Worm (Caenorhabditis elegans) whole organism, L1 larva: ENCODE measurements around the gene W03F9.1.

Experiments used
- C16A3.4 ChIP-seq: fragments of 150-350 bp; optimal IDR thresholded peaks from 2 replicates; lab custom pipeline; 2014; ENCODE audit warnings: missing biosample characterization, missing genetic modification characterization
- C34B4.2 ChIP-seq: sonication (generic microtip); optimal IDR thresholded peaks from 2 replicates; lab custom pipeline; 2017; ENCODE audit warnings: mild to moderate bottlenecking, missing genetic modification characterization, missing compliant biosample characterization
- F16B12.6 ChIP-seq: fragments of 150-350 bp; optimal IDR thresholded peaks from 2 replicates; lab custom pipeline; 2014; ENCODE audit warnings: missing biosample characterization, missing genetic modification characterization
- aha-1 ChIP-seq: fragments of 150-350 bp; optimal IDR thresholded peaks from 2 replicates; lab custom pipeline; 2014; ENCODE audit warnings: missing biosample characterization, missing genetic modification characterization
- alr-1 ChIP-seq: fragments of 200-800 bp; sonication (Bioruptor generic); optimal IDR thresholded peaks from 2 replicates; lab custom pipeline; 2018; ENCODE audit warnings: borderline replicate concordance, mild to moderate bottlenecking, missing genetic modification characterization, missing compliant biosample characterization
- aly-2 ChIP-seq: fragments of 150-350 bp; optimal IDR thresholded peaks from 2 replicates; lab custom pipeline; 2014; ENCODE audit warnings: missing biosample characterization, missing genetic modification characterization
- ama-1 ChIP-seq: fragments of 150-350 bp; optimal IDR thresholded peaks from 2 replicates; lab custom pipeline; 2014
- blmp-1 ChIP-seq: fragments of 150-350 bp; optimal IDR thresholded peaks from 2 replicates; lab custom pipeline; 2014; ENCODE audit warnings: missing biosample characterization, missing genetic modification characterization
- ceh-8 ChIP-seq: fragments of 200-800 bp; sonication (Bioruptor generic); optimal IDR thresholded peaks from 2 replicates; lab custom pipeline; 2018; ENCODE audit warnings: mild to moderate bottlenecking, missing genetic modification characterization, moderate library complexity, missing compliant biosample characterization
- ceh-82 ChIP-seq, 3 experiments: fragments of 150-350 bp in 1 of 3; sonication (generic microtip) in 2 of 3; optimal IDR thresholded peaks; 2 replicates each; lab custom pipeline; 2014 to 2017; ENCODE audit warnings: missing biosample characterization in 3 of 3, missing genetic modification characterization in 3 of 3
- ceh-90 ChIP-seq: sonication (generic microtip); optimal IDR thresholded peaks from 2 replicates; lab custom pipeline; 2016; ENCODE audit warnings: missing genetic modification characterization, missing compliant biosample characterization
- ces-1 ChIP-seq: fragments of 150-350 bp; optimal IDR thresholded peaks from 2 replicates; lab custom pipeline; 2014; ENCODE audit warnings: missing biosample characterization, missing genetic modification reagents, missing genetic modification characterization
- dpl-1 ChIP-seq, 3 experiments: fragments of 150-350 bp in 2 of 3; sonication (generic microtip) in 1 of 3; optimal IDR thresholded peaks; 2 replicates each; lab custom pipeline; 2014 to 2017; ENCODE audit warnings: missing biosample characterization in 3 of 3, missing genetic modification characterization in 3 of 3, missing genetic modification reagents in 3 of 3
- dsc-1 ChIP-seq: sonication (generic microtip); optimal IDR thresholded peaks from 2 replicates; lab custom pipeline; 2016; ENCODE audit warnings: mild to moderate bottlenecking, missing genetic modification characterization, missing compliant biosample characterization
- efl-1 ChIP-seq, 4 experiments: fragments of 150-350 bp; optimal IDR thresholded peaks in 3 of 4; peaks in 1 of 4; 1 replicate in 1 of 4; 2 replicates in 3 of 4; lab custom pipeline; 2014; ENCODE audit warnings: missing biosample characterization in 2 of 4, missing genetic modification characterization in 2 of 4, missing genetic modification reagents in 2 of 4
- egl-13 ChIP-seq: sonication (generic microtip); optimal IDR thresholded peaks from 2 replicates; lab custom pipeline; 2016; ENCODE audit warnings: missing genotype, missing genetic modification reagents, missing genetic modification characterization, missing compliant biosample characterization
- elt-3 ChIP-seq, 6 experiments: fragments of 150-350 bp in 1 of 6; sonication (generic microtip); optimal IDR thresholded peaks; 2 replicates each; lab custom pipeline; 2017 to 2018; ENCODE audit warnings: missing biosample characterization in 6 of 6, missing genetic modification characterization in 6 of 6, inconsistent platforms in 1 of 6
- fkh-4 ChIP-seq: sonication (generic microtip); optimal IDR thresholded peaks from 2 replicates; lab custom pipeline; 2016; ENCODE audit warnings: missing compliant biosample characterization, missing genetic modification characterization, borderline replicate concordance
- fkh-8 ChIP-seq: sonication (generic microtip); optimal IDR thresholded peaks from 2 replicates; lab custom pipeline; 2016; ENCODE audit warnings: mild to moderate bottlenecking, missing genetic modification characterization, missing compliant biosample characterization
- fos-1 ChIP-seq: fragments of 150-350 bp; optimal IDR thresholded peaks from 2 replicates; lab custom pipeline; 2014; ENCODE audit warnings: missing biosample characterization, missing genetic modification characterization
- irx-1 ChIP-seq: sonication (generic microtip); optimal IDR thresholded peaks from 2 replicates; lab custom pipeline; 2016; ENCODE audit warnings: missing genetic modification characterization, missing compliant biosample characterization
- isw-1 ChIP-seq: fragments of 200-800 bp; sonication (Bioruptor generic); IDR thresholded peaks from 2 replicates; pipeline ENCODE4 v1.3.6; 2022; ENCODE audit warnings: missing genetic modification characterization, missing compliant biosample characterization
- lin-14 ChIP-seq: fragments of 200-800 bp; sonication (Bioruptor generic); optimal IDR thresholded peaks from 2 replicates; lab custom pipeline; 2018; ENCODE audit warnings: mild to moderate bottlenecking, missing genetic modification characterization, moderate library complexity, missing compliant biosample characterization
- lin-15B ChIP-seq: fragments of 150-350 bp; sonication (generic microtip); optimal IDR thresholded peaks from 3 replicates; lab custom pipeline; 2014; ENCODE audit warnings: missing biosample characterization, missing genetic modification characterization
- lin-35 ChIP-seq, 2 experiments: fragments of 150-350 bp; optimal IDR thresholded peaks; 2 replicates each; lab custom pipeline; 2014; ENCODE audit warnings: missing biosample characterization in 2 of 2, missing genetic modification characterization in 2 of 2, missing genetic modification reagents in 2 of 2
- lsy-2 ChIP-seq, 2 experiments: fragments of 150-350 bp; optimal IDR thresholded peaks; 2 replicates each; lab custom pipeline; 2014; ENCODE audit warnings: missing biosample characterization in 2 of 2, missing genetic modification characterization in 2 of 2
- mdl-1 ChIP-seq, 2 experiments: fragments of 150-350 bp; optimal IDR thresholded peaks; 2 replicates each; lab custom pipeline; 2014 to 2017; ENCODE audit warnings: missing biosample characterization in 2 of 2, missing genetic modification characterization in 2 of 2, inconsistent platforms in 1 of 2
- mef-2 ChIP-seq: fragments of 150-350 bp; optimal IDR thresholded peaks from 2 replicates; lab custom pipeline; 2014; ENCODE audit warnings: missing biosample characterization, missing genetic modification characterization
- mep-1 ChIP-seq: fragments of 150-350 bp; optimal IDR thresholded peaks from 2 replicates; lab custom pipeline; 2014; ENCODE audit warnings: missing biosample characterization, missing genetic modification characterization
- nhr-19 ChIP-seq: fragments of 200-800 bp; sonication (Bioruptor generic); conservative IDR thresholded peaks from 2 replicates; pipeline ENCODE4 v1.3.6; 2022; ENCODE audit warnings: missing genetic modification characterization, missing compliant biosample characterization
- nhr-20 ChIP-seq: sonication (generic microtip); optimal IDR thresholded peaks from 2 replicates; lab custom pipeline; 2016; ENCODE audit warnings: mild to moderate bottlenecking, missing genetic modification characterization, missing compliant biosample characterization
- nhr-47 ChIP-seq: sonication (generic microtip); optimal IDR thresholded peaks from 2 replicates; lab custom pipeline; 2016; ENCODE audit warnings: mild to moderate bottlenecking, missing genetic modification characterization, moderate library complexity, missing compliant biosample characterization
- nhr-71 ChIP-seq: sonication (generic microtip); optimal IDR thresholded peaks from 2 replicates; lab custom pipeline; 2016; ENCODE audit warnings: mild to moderate bottlenecking, missing genetic modification characterization, moderate library complexity, missing compliant biosample characterization
- nhr-84 ChIP-seq: sonication (generic microtip); optimal IDR thresholded peaks from 2 replicates; lab custom pipeline; 2017; ENCODE audit warnings: missing biosample characterization, missing genetic modification characterization
- nhr-85 ChIP-seq: sonication (generic microtip); peaks from one replicate; lab custom pipeline; 2016; ENCODE audit warnings: missing genetic modification characterization, inconsistent platforms, missing compliant biosample characterization
- nhr-90 ChIP-seq: sonication (generic microtip); optimal IDR thresholded peaks from 2 replicates; lab custom pipeline; 2016; ENCODE audit warnings: mild to moderate bottlenecking, missing genetic modification characterization, missing compliant biosample characterization; ENCODE audit not compliant: poor library complexity
- pax-3 ChIP-seq: fragments of 200-800 bp; sonication (Bioruptor generic); optimal IDR thresholded peaks from 2 replicates; lab custom pipeline; 2018; ENCODE audit warnings: mild to moderate bottlenecking, missing genetic modification characterization, moderate library complexity, missing compliant biosample characterization
- pqm-1 ChIP-seq: sonication (generic microtip); optimal IDR thresholded peaks from 3 replicates; lab custom pipeline; 2017; ENCODE audit warnings: missing biosample characterization, missing genetic modification characterization
- rnt-1 ChIP-seq: sonication (generic microtip); optimal IDR thresholded peaks from 2 replicates; lab custom pipeline; 2016; ENCODE audit warnings: mild to moderate bottlenecking, missing genetic modification characterization, moderate library complexity, missing compliant biosample characterization
- skn-1 ChIP-seq: fragments of 150-350 bp; optimal IDR thresholded peaks from 2 replicates; lab custom pipeline; 2014; ENCODE audit warnings: missing biosample characterization, missing genetic modification characterization
- snpc-4 ChIP-seq: fragments of 150-350 bp; optimal IDR thresholded peaks from 2 replicates; lab custom pipeline; 2014; ENCODE audit warnings: missing biosample characterization, missing genetic modification characterization
- snu-23 ChIP-seq: sonication (generic microtip); optimal IDR thresholded peaks from 2 replicates; lab custom pipeline; 2016; ENCODE audit warnings: missing genetic modification characterization, missing compliant biosample characterization
- sox-4 ChIP-seq: sonication (generic microtip); optimal IDR thresholded peaks from 2 replicates; lab custom pipeline; 2016; ENCODE audit warnings: missing genetic modification characterization, missing compliant biosample characterization
- swsn-7 ChIP-seq: sonication (generic microtip); optimal IDR thresholded peaks from 2 replicates; lab custom pipeline; 2016; ENCODE audit warnings: missing genetic modification characterization, missing compliant biosample characterization
- tbx-2 ChIP-seq: sonication (generic microtip); optimal IDR thresholded peaks from 2 replicates; lab custom pipeline; 2016; ENCODE audit warnings: missing genetic modification characterization, missing compliant biosample characterization
- unc-86 ChIP-seq: sonication (generic microtip); optimal IDR thresholded peaks from 2 replicates; lab custom pipeline; 2016; ENCODE audit warnings: missing genetic modification characterization, missing compliant biosample characterization
- unc-98 ChIP-seq: fragments of 200-800 bp; sonication (Bioruptor generic); IDR thresholded peaks from 2 replicates; pipeline ENCODE4 v1.3.6; 2022; ENCODE audit warnings: missing genetic modification characterization, missing compliant biosample characterization
- xbp-1 ChIP-seq: sonication (generic microtip); optimal IDR thresholded peaks from 2 replicates; lab custom pipeline; 2016; ENCODE audit warnings: missing genetic modification characterization, missing compliant biosample characterization

The W03F9.1 gene

DNA sequence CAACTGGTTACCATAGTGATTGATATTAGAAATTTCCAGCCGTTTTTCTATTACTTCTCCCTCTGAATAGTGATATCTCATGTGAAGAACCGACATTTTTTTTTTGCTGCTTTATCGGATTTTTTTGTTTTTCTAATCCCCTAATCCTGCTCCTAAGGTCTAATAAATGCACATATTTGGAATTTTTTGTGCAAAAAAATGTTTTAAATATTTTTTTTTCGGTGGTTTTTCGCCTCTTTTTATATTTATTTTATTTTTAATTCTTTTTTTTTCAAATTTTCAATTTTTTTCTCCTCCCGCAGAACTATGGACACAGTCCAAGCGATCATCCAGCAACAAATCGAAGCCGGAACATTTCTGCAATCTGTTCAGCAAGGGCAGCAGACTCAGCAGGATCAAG is 40.2 kb upstream of the W03F9.1 start, which contains the start of gene Y108G3AL.2:
Gene Y108G3AL.2 (plus strand): TSS at position 301 of the 400 bp plus-strand sequence.
- TF ChIP-seq fos-1 (no peak), mef-2 (tag; lab: Kevin White, UChicago) (no peak), ama-1 (lab: Kevin White, UChicago) (no peak)

- TF ChIP-seq ces-1 (GFP tag; lab: Kevin White, UChicago) (no peak), fkh-4 (tag; lab: Kevin White, UChicago) (peak; percentile 27), lin-35 (GFP tag; optimal IDR thresholded peaks at IDR 0.05; lab: Kevin White, UChicago) (peak; percentile 95 to 98), alr-1 (no peak), unc-98 (GFP tag; lab: Robert Waterston, UW) (0 out of 2 replicates have a peak, but pooled peaks have one; percentile 32), mdl-1 (tag; optimal IDR thresholded peaks at IDR 0.05; lab: Kevin White, UChicago) (peak in 1 of 2 experiments; percentile 43), nhr-84 (tag; lab: Kevin White, UChicago) (no peak), nhr-20 (tag; lab: Kevin White, UChicago) (peak; percentile 57), elt-3 (tag; optimal IDR thresholded peaks at IDR 0.05; lab: Kevin White, UChicago) (peak in 2 of 6 experiments; percentile 11 to 19), efl-1 (optimal IDR thresholded peaks at IDR 0.05; lab: Kevin White, UChicago) (peak; percentile 46 to 95), efl-1 (GFP tag; optimal IDR thresholded peaks at IDR 0.05 in 1 of 2; lab: Kevin White, UChicago) (peak; percentile 97 to 99), tbx-2 (tag; lab: Kevin White, UChicago) (peak; percentile 48), egl-13 (peak; percentile 8), blmp-1 (peak; percentile 37), sox-4 (tag; lab: Kevin White, UChicago) (no peak), mep-1 (tag; lab: Kevin White, UChicago) (peak; percentile 55), snpc-4 (no peak), F16B12.6 (tag; lab: Kevin White, UChicago) (peak; percentile 63), dpl-1 (GFP tag; optimal IDR thresholded peaks at IDR 0.05; lab: Kevin White, UChicago) (peak; percentile 91 to 97 (median 96)), nhr-85 (tag; lab: Kevin White, UChicago) (peak; percentile 70), snu-23 (GFP tag; lab: Kevin White, UChicago) (peak; percentile 70), lin-14 (GFP tag; lab: Kevin White, UChicago) (no peak), skn-1 (tag; lab: Kevin White, UChicago) (peak; percentile 59), lin-15B (peak; percentile 26), rnt-1 (tag; lab: Kevin White, UChicago) (peak; percentile 54), irx-1 (tag; lab: Kevin White, UChicago) (peak; percentile 68), fkh-8 (tag; lab: Kevin White, UChicago) (peak; percentile 28), nhr-19 (peak; percentile 27; the same call in 1 of the 2 replicates), swsn-7 (tag; lab: Kevin White, UChicago) (peak; percentile 44), C34B4.2 (tag; lab: Kevin White, UChicago) (no peak), isw-1 (GFP tag; lab: Robert Waterston, UW) (peak; percentile 15; the same call in 1 of the 2 replicates), pax-3 (tag; lab: Kevin White, UChicago) (no peak), pqm-1 (no peak), nhr-90 (peak; percentile 33), ceh-82 (tag; optimal IDR thresholded peaks at IDR 0.05; lab: Kevin White, UChicago) (peak; percentile 31 to 53 (median 51)), nhr-47 (peak; percentile 61), fos-1 (peak; percentile 51), dsc-1 (tag; lab: Kevin White, UChicago) (peak; percentile 64), ceh-8 (GFP tag; lab: Kevin White, UChicago) (no peak), lsy-2 (tag; optimal IDR thresholded peaks at IDR 0.05; lab: Kevin White, UChicago) (peak; percentile 59 to 84), C16A3.4 (tag; lab: Kevin White, UChicago) (peak; percentile 32), ceh-90 (tag; lab: Kevin White, UChicago) (peak; percentile 72), xbp-1 (tag; lab: Kevin White, UChicago) (peak; percentile 52), unc-86 (peak; percentile 38), aha-1 (tag; lab: Kevin White, UChicago) (no peak), nhr-71 (peak; percentile 74), aly-2 (peak; percentile 58)
These were observed 29.7 kb upstream of the W03F9.1 start, which contains the start of gene ttb-1 for ce11 chrV:156044-156869. ttb-1 (plus strand) TSS chrV:156819.
